Worm (Caenorhabditis elegans): Measurements from ENCODE around the gene sre-37.

Gene sre-37

ce11 chrII:12465557-12465956 is at the start of gene sre-37:
TSS of gene sre-37 (plus strand) at chrII:12465857.
- TF ChIP-seq tbx-2 (tag; optimal IDR thresholded peaks at IDR 0.05): no peak

- no peak for TF ChIP-seq snpc-4 (tag; optimal IDR thresholded peaks at IDR 0.05)
- no peak for TF ChIP-seq nhr-11 (tag; optimal IDR thresholded peaks at IDR 0.05)
- no peak for TF ChIP-seq pqm-1 (tag; optimal IDR thresholded peaks at IDR 0.05)
- no peak for TF ChIP-seq nhr-23 (tag; optimal IDR thresholded peaks at IDR 0.05)
- no peak for TF ChIP-seq ceh-16 (tag; optimal IDR thresholded peaks at IDR 0.05)
- no peak for TF ChIP-seq ztf-11 (tag; optimal IDR thresholded peaks at IDR 0.05)
- no peak for TF ChIP-seq ceh-28 (tag; optimal IDR thresholded peaks at IDR 0.05)
- TF ChIP-seq nhr-25 (tag; optimal IDR thresholded peaks at IDR 0.05): no peak
- no peak for TF ChIP-seq egl-5 (tag; optimal IDR thresholded peaks at IDR 0.05)
- no peak for TF ChIP-seq R02D3.7 (tag; optimal IDR thresholded peaks at IDR 0.05)
- no peak for TF ChIP-seq unc-62 (GFP tag; optimal IDR thresholded peaks at IDR 0.05)
- no peak for TF ChIP-seq elt-1 (tag; optimal IDR thresholded peaks at IDR 0.05)
- no peak for TF ChIP-seq hmg-11 (tag; optimal IDR thresholded peaks at IDR 0.05)
- no peak for TF ChIP-seq nhr-77 (tag; optimal IDR thresholded peaks at IDR 0.05)
- no peak for TF ChIP-seq elt-2 (tag; optimal IDR thresholded peaks at IDR 0.05)
- no peak for TF ChIP-seq daf-12 (tag; optimal IDR thresholded peaks at IDR 0.05)
- TF ChIP-seq egl-27 (tag; optimal IDR thresholded peaks at IDR 0.05): no peak
- no peak for TF ChIP-seq eor-1 (tag; optimal IDR thresholded peaks at IDR 0.05)
These were observed 48.1 kb upstream of the sre-37 start, which contains the start of gene sre-27 for ce11 chrII:12417514-12417913. TSS of gene sre-27 (minus strand) at chrII:12417614.

- TF ChIP-seq hmg-11 (tag; optimal IDR thresholded peaks at IDR 0.05): no peak
- no peak for TF ChIP-seq lin-15B (tag; optimal IDR thresholded peaks at IDR 0.05)
- TF ChIP-seq egl-27 (tag; optimal IDR thresholded peaks at IDR 0.05): no peak
- TF ChIP-seq sea-2 (GFP tag; optimal IDR thresholded peaks at IDR 0.05): no peak
- no peak for TF ChIP-seq mdl-1 (tag; optimal IDR thresholded peaks at IDR 0.05)
- no peak for TF ChIP-seq egl-5 (tag; optimal IDR thresholded peaks at IDR 0.05)
- no peak for TF ChIP-seq nhr-76 (tag; optimal IDR thresholded peaks at IDR 0.05)
- TF ChIP-seq nhr-11 (tag; optimal IDR thresholded peaks at IDR 0.05): no peak
- no peak for TF ChIP-seq unc-39 (tag; optimal IDR thresholded peaks at IDR 0.05)
- TF ChIP-seq pha-4 (tag; optimal IDR thresholded peaks at IDR 0.05): no peak
- TF ChIP-seq nfya-1 (tag; optimal IDR thresholded peaks at IDR 0.05; ENCODE audit: insufficient read depth): no peak
- TF ChIP-seq fkh-10 (GFP tag; optimal IDR thresholded peaks at IDR 0.05): no peak
- TF ChIP-seq unc-62 (GFP tag; optimal IDR thresholded peaks at IDR 0.05): no peak
- TF ChIP-seq nhr-67 (tag; optimal IDR thresholded peaks at IDR 0.05): no peak
- TF ChIP-seq ama-1 (optimal IDR thresholded peaks at IDR 0.05): no peak
- no peak for TF ChIP-seq zag-1 (tag; optimal IDR thresholded peaks at IDR 0.05)
- no peak for TF ChIP-seq elt-3 (tag; optimal IDR thresholded peaks at IDR 0.05)
- TF ChIP-seq ceh-16 (tag; optimal IDR thresholded peaks at IDR 0.05): no peak
These were observed 47.7 kb upstream of the sre-37 start for ce11 chrII:12417996-12418395.

- no peak for TF ChIP-seq ZK546.5 (tag; optimal IDR thresholded peaks at IDR 0.05)
- no peak for TF ChIP-seq nhr-77 (tag; optimal IDR thresholded peaks at IDR 0.05)
- no peak for TF ChIP-seq elt-3 (tag; optimal IDR thresholded peaks at IDR 0.05)
- TF ChIP-seq unc-62 (GFP tag; optimal IDR thresholded peaks at IDR 0.05): no peak
- no peak for TF ChIP-seq fos-1 (tag; optimal IDR thresholded peaks at IDR 0.05)
- no peak for TF ChIP-seq hmg-11 (tag; optimal IDR thresholded peaks at IDR 0.05)
- TF ChIP-seq ceh-82 (tag; optimal IDR thresholded peaks at IDR 0.05): no peak
- no peak for TF ChIP-seq ama-1 (optimal IDR thresholded peaks at IDR 0.05)
- TF ChIP-seq nhr-25 (tag; optimal IDR thresholded peaks at IDR 0.05): no peak
- no peak for TF ChIP-seq unc-39 (tag; optimal IDR thresholded peaks at IDR 0.05)
- no peak for TF ChIP-seq nhr-23 (tag; optimal IDR thresholded peaks at IDR 0.05)
- TF ChIP-seq nhr-11 (tag; optimal IDR thresholded peaks at IDR 0.05): no peak
- TF ChIP-seq eor-1 (tag; optimal IDR thresholded peaks at IDR 0.05): no peak
- no peak for TF ChIP-seq pha-4 (tag; optimal IDR thresholded peaks at IDR 0.05)
- no peak for TF ChIP-seq ceh-9 (tag; optimal IDR thresholded peaks at IDR 0.05)
- TF ChIP-seq skn-1 (tag; optimal IDR thresholded peaks at IDR 0.05): no peak
- no peak for TF ChIP-seq mdl-1 (tag; optimal IDR thresholded peaks at IDR 0.05)
- no peak for TF ChIP-seq tbx-2 (tag; optimal IDR thresholded peaks at IDR 0.05)
- TF ChIP-seq elt-1 (tag; optimal IDR thresholded peaks at IDR 0.05): no peak
These were observed 45.2 kb upstream of the sre-37 start, which contains the start of gene sre-26 for ce11 chrII:12420486-12420885. TSS of gene sre-26 (minus strand) at chrII:12420586.

Measured in whole organism, L3 larva.